Fruit fly (Drosophila melanogaster): Measurements from ENCODE around the gene CG18273.

The CG18273 gene

dm6 chrX:493445-494190 is 6.2 kb upstream of the CG18273 start, which contains the start of gene CG17896 (continued):
- peak; percentile 95 for TF ChIP-seq CG11093 (GFP tag; IDR thresholded peaks at IDR 0.05)
- peak; percentile 72; the same call in 1 of the 3 replicates for TF ChIP-seq z (GFP tag; IDR thresholded peaks at IDR 0.05)
- peak; percentile 98 for TF ChIP-seq CG11398 (GFP tag; optimal IDR thresholded peaks at IDR 0.05)
- TF ChIP-seq HLH4C (GFP tag; IDR thresholded peaks at IDR 0.05; ENCODE audit: partially characterized antibody), result no peak
- peak; percentile 93 for TF ChIP-seq CG12236 (GFP tag; optimal IDR thresholded peaks at IDR 0.05)
- TF ChIP-seq gsb-n (tag; optimal IDR thresholded peaks at IDR 0.05), result peak; percentile 88
- peak; percentile 90 for TF ChIP-seq CG10979 (tag; optimal IDR thresholded peaks at IDR 0.05)
- peak; percentile 95 for TF ChIP-seq CG4404 (GFP tag; IDR thresholded peaks at IDR 0.05)
- peak; percentile 89 for TF ChIP-seq Gsc (GFP tag; IDR thresholded peaks at IDR 0.05)
- TF ChIP-seq Mes4 (GFP tag; optimal IDR thresholded peaks at IDR 0.05), result peak; percentile 93
- TF ChIP-seq CG10543 (GFP tag; optimal IDR thresholded peaks at IDR 0.05), result peak; percentile 85
- peak; percentile 96 for TF ChIP-seq stc (GFP tag; IDR thresholded peaks at IDR 0.05)
- no peak for TF ChIP-seq tio (GFP tag; optimal IDR thresholded peaks at IDR 0.05)
- peak; percentile 99 for TF ChIP-seq CHES-1-like (GFP tag; optimal IDR thresholded peaks at IDR 0.05)
- TF ChIP-seq CG6272 (GFP tag; IDR thresholded peaks at IDR 0.05), result peak; percentile 96
- TF ChIP-seq mam (GFP tag; optimal IDR thresholded peaks at IDR 0.05), result peak; percentile 99
- peak; percentile 97 for TF ChIP-seq Hr3 (GFP tag; optimal IDR thresholded peaks at IDR 0.05)
- peak; percentile 98 for TF ChIP-seq CG33213 (GFP tag; optimal IDR thresholded peaks at IDR 0.05)
- peak; percentile 96 for TF ChIP-seq CG13775 (GFP tag; optimal IDR thresholded peaks at IDR 0.05)
- TF ChIP-seq Taf1 (GFP tag; IDR thresholded peaks at IDR 0.05), result peak; percentile 99
- peak; percentile 74 for TF ChIP-seq CG4360 (GFP tag; IDR thresholded peaks at IDR 0.05)
- peak; percentile 96 for TF ChIP-seq CG31388 (GFP tag; optimal IDR thresholded peaks at IDR 0.05)
- peak; percentile 92 for TF ChIP-seq Doc2 (GFP tag; IDR thresholded peaks at IDR 0.05)
- peak; percentile 92 for TF ChIP-seq ssp (GFP tag; IDR thresholded peaks at IDR 0.05)
- peak; percentile 76 for TF ChIP-seq Nf-YC (tag; optimal IDR thresholded peaks at IDR 0.05)
- peak; percentile 98 for TF ChIP-seq CG1603 (tag; optimal IDR thresholded peaks at IDR 0.05)
- TF ChIP-seq emc (GFP tag; optimal IDR thresholded peaks at IDR 0.05), result peak; percentile 98
- TF ChIP-seq CG8478 (optimal IDR thresholded peaks at IDR 0.05), result no peak
- TF ChIP-seq CG34224 (GFP tag; IDR thresholded peaks at IDR 0.05; ENCODE audit: partially characterized antibody), result no peak
- peak; percentile 96 for TF ChIP-seq CG13424 (tag; optimal IDR thresholded peaks at IDR 0.05)
- peak; percentile 98 for TF ChIP-seq fd3F (GFP tag; optimal IDR thresholded peaks at IDR 0.05)
- peak; percentile 92 for TF ChIP-seq CG31441 (GFP tag; IDR thresholded peaks at IDR 0.05)
- peak; percentile 100 for TF ChIP-seq slbo (GFP tag; IDR thresholded peaks at IDR 0.05)
- TF ChIP-seq gce (GFP tag; IDR thresholded peaks at IDR 0.05), result peak; percentile 96
- peak; percentile 95 for TF ChIP-seq sd (tag; optimal IDR thresholded peaks at IDR 0.05)
- peak; percentile 95 for TF ChIP-seq CG18764 (GFP tag; optimal IDR thresholded peaks at IDR 0.05)
- peak; percentile 98 for TF ChIP-seq seq (GFP tag; IDR thresholded peaks at IDR 0.05)
- TF ChIP-seq CG2120 (GFP tag; optimal IDR thresholded peaks at IDR 0.05), result peak; percentile 100
- peak; percentile 95 for TF ChIP-seq CG1233 (GFP tag; optimal IDR thresholded peaks at IDR 0.05)
- peak; percentile 94 for TF ChIP-seq kay (GFP tag; optimal IDR thresholded peaks at IDR 0.05)
- peak; percentile 95 for TF ChIP-seq CG14050 (GFP tag; IDR thresholded peaks at IDR 0.05)
- TF ChIP-seq ems (GFP tag; optimal IDR thresholded peaks at IDR 0.05), result peak; percentile 98
- TF ChIP-seq ato (GFP tag; IDR thresholded peaks at IDR 0.05; ENCODE audit: partially characterized antibody), result no peak
- peak; percentile 20 for TF ChIP-seq BEAF-32 (GFP tag; optimal IDR thresholded peaks at IDR 0.05)
- TF ChIP-seq CG13624 (GFP tag; optimal IDR thresholded peaks at IDR 0.05), result peak; percentile 99
- TF ChIP-seq Sin3A (optimal IDR thresholded peaks at IDR 0.05), result no peak
- peak; percentile 97 for TF ChIP-seq Rx (GFP tag; IDR thresholded peaks at IDR 0.05)
- peak; percentile 98 for TF ChIP-seq tx (GFP tag; optimal IDR thresholded peaks at IDR 0.05)
- TF ChIP-seq CG43689 (GFP tag; IDR thresholded peaks at IDR 0.05), result peak; percentile 93
- TF ChIP-seq D (optimal IDR thresholded peaks at IDR 0.05), result no peak
- TF ChIP-seq D (GFP tag; optimal IDR thresholded peaks at IDR 0.05), result peak; percentile 92

Measured in whole organism, embryonic.